Fruit fly (Drosophila melanogaster) whole organism, embryonic: ENCODE measurements around the gene dpr3.
A peak's percentile ranks its signal among the peaks of the same experiment; 100 is the strongest.

Experiments used
- Asciz ChIP-seq: fragments of 200-800 bp; sonication (Bioruptor generic); optimal IDR thresholded peaks from 2 replicates; lab custom pipeline; 2017; ENCODE audit warnings: missing biosample characterization, mild to moderate bottlenecking, missing genetic modification characterization, missing genetic modification reagents
- BtbVII ChIP-seq: fragments of 200-800 bp; sonication (Bioruptor generic); optimal IDR thresholded peaks from 3 replicates; lab custom pipeline; 2017; ENCODE audit warnings: missing biosample characterization, mild to moderate bottlenecking, missing genetic modification characterization
- CG10147 ChIP-seq: fragments of 200-800 bp; sonication (Bioruptor generic); optimal IDR thresholded peaks from 2 replicates; lab custom pipeline; 2019; ENCODE audit warnings: missing biosample characterization, mild to moderate bottlenecking, missing genetic modification characterization, moderate library complexity
- CG10462 ChIP-seq: fragments of 200-800 bp; sonication (Bioruptor generic); optimal IDR thresholded peaks from 2 replicates; lab custom pipeline; 2016; ENCODE audit warnings: missing biosample characterization, missing genetic modification characterization
- CG10654 ChIP-seq: fragments of 200-800 bp; sonication (Bioruptor generic); optimal IDR thresholded peaks from 2 replicates; lab custom pipeline; 2016; ENCODE audit warnings: missing biosample characterization, missing genetic modification characterization
- CG11696 ChIP-seq: fragments of 200-800 bp; sonication (Bioruptor generic); IDR thresholded peaks from 2 replicates; pipeline ENCODE4 v1.3.6; 2022; ENCODE audit warnings: missing biosample characterization, missing genetic modification characterization
- CG12219 ChIP-seq: fragments of 200-800 bp; sonication (Bioruptor generic); optimal IDR thresholded peaks from 3 replicates; lab custom pipeline; 2018; ENCODE audit warnings: missing biosample characterization, mild to moderate bottlenecking, missing genetic modification characterization
- CG13624 ChIP-seq: fragments of 200-800 bp; sonication (Bioruptor generic); optimal IDR thresholded peaks from 2 replicates; lab custom pipeline; 2016; ENCODE audit warnings: missing biosample characterization, missing genetic modification characterization
- CG14050 ChIP-seq: fragments of 200-800 bp; sonication (Bioruptor generic); IDR thresholded peaks from 3 replicates; pipeline ENCODE4 v1.3.6; 2022; ENCODE audit warnings: missing biosample characterization, missing genetic modification characterization
- CG14860 ChIP-seq: fragments of 200-800 bp; sonication (Bioruptor generic); IDR thresholded peaks from 3 replicates; pipeline ENCODE4 v1.3.6; 2022; ENCODE audit warnings: missing biosample characterization, missing genetic modification characterization; ENCODE audit not compliant: partially characterized antibody
- CG1529 ChIP-seq: fragments of 200-800 bp; sonication (Bioruptor generic); optimal IDR thresholded peaks from 3 replicates; lab custom pipeline; 2018; ENCODE audit warnings: missing biosample characterization, missing genetic modification characterization
- CG1647 ChIP-seq: fragments of 200-800 bp; sonication (Bioruptor generic); optimal IDR thresholded peaks from 3 replicates; lab custom pipeline; 2016; ENCODE audit warnings: missing biosample characterization, missing genetic modification characterization
- CG17568 ChIP-seq: fragments of 200-800 bp; sonication (Bioruptor generic); optimal IDR thresholded peaks from 2 replicates; lab custom pipeline; 2018; ENCODE audit warnings: missing biosample characterization, mild to moderate bottlenecking, missing genetic modification characterization, moderate library complexity
- CG17802 ChIP-seq: fragments of 200-800 bp; sonication (Bioruptor generic); optimal IDR thresholded peaks from 2 replicates; lab custom pipeline; 2018; ENCODE audit warnings: missing biosample characterization, mild to moderate bottlenecking, missing genetic modification characterization, moderate library complexity
- CG18262 ChIP-seq: fragments of 200-800 bp; optimal IDR thresholded peaks from 3 replicates; lab custom pipeline; 2019; ENCODE audit warnings: missing biosample characterization, mild to moderate bottlenecking, missing genetic modification characterization, moderate library complexity
- CG18476 ChIP-seq: fragments of 200-800 bp; sonication (Bioruptor generic); optimal IDR thresholded peaks from 2 replicates; lab custom pipeline; 2016; ENCODE audit warnings: missing biosample characterization, mild to moderate bottlenecking, missing genetic modification characterization
- CG2199 ChIP-seq: fragments of 200-800 bp; sonication (Bioruptor generic); IDR thresholded peaks from 3 replicates; pipeline ENCODE4 v1.3.6; 2022; ENCODE audit warnings: missing biosample characterization, missing genetic modification characterization
- CG3407 ChIP-seq: fragments of 200-800 bp; sonication (Bioruptor generic); optimal IDR thresholded peaks from 2 replicates; lab custom pipeline; 2018; ENCODE audit warnings: missing biosample characterization, mild to moderate bottlenecking, missing genetic modification characterization
- CG5953 ChIP-seq: fragments of 200-800 bp; sonication (Bioruptor generic); IDR thresholded peaks from 2 replicates; pipeline ENCODE4 v1.3.6; 2022; ENCODE audit warnings: missing biosample characterization, missing genetic modification characterization
- CHES-1-like ChIP-seq: fragments of 200-800 bp; sonication (Bioruptor generic); optimal IDR thresholded peaks from 2 replicates; lab custom pipeline; 2016; ENCODE audit warnings: missing biosample characterization, missing genetic modification characterization
- Chrac-16 ChIP-seq: fragments of 200-800 bp; sonication (Bioruptor generic); optimal IDR thresholded peaks from 3 replicates; lab custom pipeline; 2016; ENCODE audit warnings: missing biosample characterization, missing genetic modification characterization
- Dfd ChIP-seq, 2 experiments: fragments of >200 bp; optimal IDR thresholded peaks; 2 replicates each; lab custom pipeline; 2017; ENCODE audit warnings: missing biosample characterization in 2 of 2, missing genetic modification characterization in 2 of 2
- Fer2 ChIP-seq: fragments of 200-800 bp; sonication (Bioruptor generic); optimal IDR thresholded peaks from 2 replicates; lab custom pipeline; 2018; ENCODE audit warnings: missing biosample characterization, mild to moderate bottlenecking, missing genetic modification characterization, moderate library complexity
- Gsc ChIP-seq: fragments of 200-800 bp; sonication (Bioruptor generic); IDR thresholded peaks from 2 replicates; pipeline ENCODE4 v1.3.6; 2022; ENCODE audit warnings: missing biosample characterization, missing genetic modification characterization
- Mad ChIP-seq: fragments of 200-800 bp; sonication (Bioruptor generic); optimal IDR thresholded peaks from 2 replicates; lab custom pipeline; 2016; ENCODE audit warnings: missing biosample characterization, missing genetic modification characterization
- Med ChIP-seq: fragments of 200-800 bp; sonication (Bioruptor generic); peaks from one replicate; lab custom pipeline; 2016; ENCODE audit warnings: missing biosample characterization, missing genetic modification characterization, mild to moderate bottlenecking, inconsistent platforms, moderate library complexity
- Ptx1 ChIP-seq: fragments of 200-800 bp; sonication (Bioruptor generic); IDR thresholded peaks from 2 replicates; pipeline ENCODE4 v1.3.6; 2022; ENCODE audit warnings: missing biosample characterization, missing genetic modification characterization
- ara ChIP-seq: fragments of 200-800 bp; sonication (Bioruptor generic); IDR thresholded peaks from 2 replicates; pipeline ENCODE4 v1.3.6; 2022; ENCODE audit warnings: missing biosample characterization, missing genetic modification characterization
- ash1 ChIP-seq: fragments of 200-800 bp; sonication (Bioruptor generic); optimal IDR thresholded peaks from 2 replicates; lab custom pipeline; 2018; ENCODE audit warnings: missing biosample characterization, mild to moderate bottlenecking, missing genetic modification characterization
- cad ChIP-seq: fragments of >200 bp; optimal IDR thresholded peaks from 2 replicates; lab custom pipeline; 2017; ENCODE audit warnings: missing biosample characterization, missing genetic modification characterization
- chn ChIP-seq: fragments of 200-800 bp; sonication (Bioruptor generic); optimal IDR thresholded peaks from 2 replicates; lab custom pipeline; 2016; ENCODE audit warnings: missing biosample characterization, missing genetic modification characterization
- dan ChIP-seq: fragments of 200-800 bp; sonication (Bioruptor generic); IDR thresholded peaks from 2 replicates; pipeline ENCODE4 v1.3.6; 2022; ENCODE audit warnings: missing biosample characterization, missing genetic modification characterization
- dysf ChIP-seq: fragments of 200-800 bp; sonication (Bioruptor generic); IDR thresholded peaks from 3 replicates; pipeline ENCODE4 v1.3.6; 2022; ENCODE audit warnings: missing biosample characterization, missing genetic modification characterization
- exex ChIP-seq: fragments of 200-800 bp; sonication (Bioruptor generic); optimal IDR thresholded peaks from 4 replicates; lab custom pipeline; 2018; ENCODE audit warnings: missing biosample characterization, mild to moderate bottlenecking, missing genetic modification characterization, moderate library complexity
- fd64A ChIP-seq: fragments of 200-800 bp; sonication (Bioruptor generic); optimal IDR thresholded peaks from 3 replicates; lab custom pipeline; 2018; ENCODE audit warnings: missing biosample characterization, mild to moderate bottlenecking, missing genetic modification characterization
- kay ChIP-seq: fragments of 200-800 bp; sonication (Bioruptor generic); optimal IDR thresholded peaks from 2 replicates; lab custom pipeline; 2016; ENCODE audit warnings: missing biosample characterization, missing genetic modification characterization
- lbe ChIP-seq: fragments of 200-800 bp; sonication (Bioruptor generic); optimal IDR thresholded peaks from 2 replicates; lab custom pipeline; 2016; ENCODE audit warnings: missing biosample characterization, mild to moderate bottlenecking, missing genetic modification characterization
- maf-S ChIP-seq: fragments of 200-800 bp; sonication (Bioruptor generic); optimal IDR thresholded peaks from 2 replicates; lab custom pipeline; 2016; ENCODE audit warnings: missing biosample characterization, missing genetic modification characterization
- nau ChIP-seq: fragments of 200-800 bp; sonication (Bioruptor generic); optimal IDR thresholded peaks from 3 replicates; lab custom pipeline; 2017; ENCODE audit warnings: missing biosample characterization, mild to moderate bottlenecking, missing genetic modification characterization, missing genetic modification reagents
- pb ChIP-seq: fragments of 200-800 bp; sonication (Bioruptor generic); optimal IDR thresholded peaks from 3 replicates; lab custom pipeline; 2016; ENCODE audit warnings: missing biosample characterization, missing genetic modification characterization
- peb ChIP-seq: fragments of 200-800 bp; sonication (Bioruptor generic); IDR thresholded peaks from 2 replicates; pipeline ENCODE4 v1.3.6; 2022; ENCODE audit warnings: missing biosample characterization, missing genetic modification characterization
- pita ChIP-seq: fragments of 200-800 bp; sonication (Bioruptor generic); optimal IDR thresholded peaks from 2 replicates; lab custom pipeline; 2017; ENCODE audit warnings: missing biosample characterization, mild to moderate bottlenecking, missing genetic modification characterization
- psq ChIP-seq: fragments of 200-800 bp; sonication (Bioruptor generic); optimal IDR thresholded peaks from 2 replicates; lab custom pipeline; 2017; ENCODE audit warnings: missing biosample characterization, missing genetic modification characterization
- pzg ChIP-seq: fragments of 200-800 bp; sonication (Bioruptor generic); optimal IDR thresholded peaks from 3 replicates; lab custom pipeline; 2018; ENCODE audit warnings: missing biosample characterization, mild to moderate bottlenecking, missing genetic modification characterization, moderate library complexity
- rib ChIP-seq: fragments of 200-800 bp; sonication (Bioruptor generic); IDR thresholded peaks from 2 replicates; pipeline ENCODE4 v1.3.6; 2022; ENCODE audit warnings: missing biosample characterization, missing genetic modification characterization
- salm ChIP-seq: fragments of 200-800 bp; sonication (Bioruptor generic); optimal IDR thresholded peaks from 2 replicates; lab custom pipeline; 2018; ENCODE audit warnings: missing biosample characterization, mild to moderate bottlenecking, missing genetic modification characterization
- sima ChIP-seq: fragments of 200-800 bp; sonication (Bioruptor generic); optimal IDR thresholded peaks from 2 replicates; lab custom pipeline; 2016; ENCODE audit warnings: missing biosample characterization, missing genetic modification characterization
- slou ChIP-seq: fragments of 200-800 bp; sonication (Bioruptor generic); optimal IDR thresholded peaks from 3 replicates; lab custom pipeline; 2016; ENCODE audit warnings: missing biosample characterization, missing genetic modification characterization
- stc ChIP-seq: fragments of 200-800 bp; sonication (Bioruptor generic); IDR thresholded peaks from 2 replicates; pipeline ENCODE4 v1.3.6; 2022; ENCODE audit warnings: missing biosample characterization, missing genetic modification characterization
- wor ChIP-seq: fragments of 200-800 bp; sonication (Bioruptor generic); IDR thresholded peaks from 2 replicates; pipeline ENCODE4 v1.3.6; 2022; ENCODE audit warnings: missing biosample characterization, missing genetic modification characterization

Gene dpr3

DNA sequence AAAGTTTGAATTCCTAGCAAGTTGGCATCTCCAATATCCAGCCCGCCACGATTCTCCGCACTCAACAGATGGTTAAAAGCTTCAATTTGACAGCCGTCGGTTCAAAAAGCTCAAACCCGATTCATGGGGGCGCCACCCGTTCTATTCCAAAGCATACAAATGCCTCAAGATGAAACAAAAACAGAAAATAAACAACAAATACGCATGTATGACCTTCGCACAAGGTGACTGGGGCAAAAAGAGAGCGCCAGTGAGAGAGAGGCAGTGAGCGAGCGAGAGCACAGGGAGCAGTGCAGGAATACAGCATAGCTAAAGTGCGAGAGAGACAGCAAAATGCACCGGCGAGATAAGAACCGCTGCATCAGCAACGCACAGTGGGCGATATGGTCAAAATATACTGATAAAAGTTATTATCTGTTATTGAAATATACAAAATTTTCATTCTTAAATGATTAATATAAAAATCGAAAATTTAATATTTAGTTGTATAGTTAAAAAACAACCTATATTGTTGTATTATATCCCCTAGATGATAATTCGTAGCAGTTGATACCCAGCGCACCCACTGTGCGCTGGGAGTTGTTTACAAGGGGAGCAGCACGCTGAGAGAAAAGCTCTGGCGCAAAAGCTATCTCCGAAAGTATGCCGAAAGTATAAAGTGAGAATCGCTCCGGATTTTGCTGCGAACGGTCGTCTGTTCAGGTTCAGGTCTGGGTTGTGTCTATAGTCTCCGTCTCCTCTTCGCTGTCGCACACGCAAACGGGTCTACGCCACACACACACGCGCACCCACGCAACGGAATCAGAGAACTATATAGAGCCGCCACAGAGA, 20.7 kb upstream of the dpr3 start, which contains the start of gene Glyp (continued):
- TF ChIP-seq CG17802 (tag; lab: Kevin White, UChicago) (peak; percentile 78), CG10654 (peak; percentile 90), psq (peak; percentile 89), CG2199 (GFP tag; lab: Robert Waterston, UW) (no peak), CG10147 (GFP tag; lab: Kevin White, UChicago) (peak; percentile 97), sima (no peak), peb (GFP tag; lab: Robert Waterston, UW) (peak; percentile 82), CG17568 (peak; percentile 96), CG14050 (peak; percentile 94), slou (GFP tag; lab: Kevin White, UChicago) (peak; percentile 89), rib (GFP tag; lab: Robert Waterston, UW) (peak; percentile 91), dan (GFP tag; lab: Robert Waterston, UW) (peak; percentile 51; the same call in 1 of the 2 replicates), wor (GFP tag; lab: Robert Waterston, UW) (peak; percentile 92), maf-S (GFP tag; lab: Kevin White, UChicago) (peak; percentile 39), Gsc (GFP tag; lab: Robert Waterston, UW) (peak; percentile 43; the same call in 1 of the 2 replicates), dysf (GFP tag; lab: Robert Waterston, UW) (peak; percentile 98), cad (GFP tag; lab: Kevin White, UChicago) (no peak), pita (GFP tag; lab: Kevin White, UChicago) (no peak), exex (tag; lab: Kevin White, UChicago) (peak; percentile 92), CG18476 (GFP tag; lab: Kevin White, UChicago) (peak; percentile 89), CG5953 (GFP tag; lab: Robert Waterston, UW) (peak; percentile 85), CG18262 (tag; lab: Kevin White, UChicago) (peak; percentile 97), Ptx1 (GFP tag; lab: Robert Waterston, UW) (peak; percentile 97), CG1647 (GFP tag; lab: Kevin White, UChicago) (peak; percentile 59), pb (GFP tag; lab: Kevin White, UChicago) (peak; percentile 56), chn (GFP tag; lab: Kevin White, UChicago) (peak; percentile 77), Mad (peak; percentile 87), kay (GFP tag; lab: Kevin White, UChicago) (peak; percentile 94), Chrac-16 (GFP tag; lab: Kevin White, UChicago) (peak; percentile 94), CG12219 (GFP tag; lab: Kevin White, UChicago) (peak; percentile 92), lbe (GFP tag; lab: Kevin White, UChicago) (peak; percentile 94), Med (GFP tag; lab: Kevin White, UChicago) (peak; percentile 91), CG13624 (GFP tag; lab: Kevin White, UChicago) (peak; percentile 73), nau (peak; percentile 98), stc (GFP tag; lab: Robert Waterston, UW) (peak; percentile 96), Dfd (GFP tag; optimal IDR thresholded peaks at IDR 0.05; lab: Kevin White, UChicago) (no peak), Fer2 (tag; lab: Kevin White, UChicago) (peak; percentile 95), CG3407 (GFP tag; lab: Kevin White, UChicago) (peak; percentile 93), CG1529 (peak; percentile 95), BtbVII (GFP tag; lab: Kevin White, UChicago) (peak; percentile 99), ara (GFP tag; lab: Robert Waterston, UW) (peak; percentile 91), CG11696 (GFP tag; lab: Robert Waterston, UW) (peak; percentile 74), CG10462 (GFP tag; lab: Kevin White, UChicago) (peak; percentile 92), Asciz (GFP tag; lab: Kevin White, UChicago) (peak; percentile 97), CG14860 (GFP tag; lab: Robert Waterston, UW) (no peak), ash1 (peak; percentile 83), salm (tag; lab: Kevin White, UChicago) (peak; percentile 96), CHES-1-like (GFP tag; lab: Kevin White, UChicago) (peak; percentile 31), fd64A (GFP tag; lab: Kevin White, UChicago) (peak; percentile 82), pzg (GFP tag; lab: Kevin White, UChicago) (peak; percentile 79)
